Worm (Caenorhabditis elegans) whole organism, L2 larva: ENCODE measurements around the gene T01G1.2.

Source experiments
- R02D3.7 ChIP-seq: fragments of 150-350 bp; optimal IDR thresholded peaks from 2 replicates; lab custom pipeline; 2014; ENCODE audit warnings: missing biosample characterization, missing genetic modification characterization
- Y55F3AM.14 ChIP-seq: fragments of 200-800 bp; sonication (Bioruptor generic); optimal IDR thresholded peaks from 2 replicates; lab custom pipeline; 2018; ENCODE audit warnings: mild to moderate bottlenecking, missing genetic modification characterization, missing compliant biosample characterization
- ceh-82 ChIP-seq: fragments of 150-350 bp; optimal IDR thresholded peaks from 2 replicates; lab custom pipeline; 2014; ENCODE audit warnings: missing biosample characterization, missing genetic modification characterization
- egl-27 ChIP-seq: sonication (generic microtip); optimal IDR thresholded peaks from 3 replicates; lab custom pipeline; 2017; ENCODE audit warnings: missing biosample characterization, missing genetic modification reagents, missing genetic modification characterization
- elt-3 ChIP-seq: sonication (generic microtip); optimal IDR thresholded peaks from 2 replicates; lab custom pipeline; 2017; ENCODE audit warnings: missing biosample characterization, missing genetic modification characterization
- fos-1 ChIP-seq: fragments of 150-350 bp; optimal IDR thresholded peaks from 2 replicates; lab custom pipeline; 2014; ENCODE audit warnings: missing biosample characterization, missing genetic modification characterization
- mab-5 ChIP-seq: fragments of 150-350 bp; optimal IDR thresholded peaks from 2 replicates; lab custom pipeline; 2014; ENCODE audit warnings: missing biosample characterization, missing genetic modification characterization
- mdl-1 ChIP-seq, 2 experiments: fragments of 150-350 bp in 1 of 2; sonication (generic microtip) in 1 of 2; optimal IDR thresholded peaks; 2 replicates each; lab custom pipeline; 2017; ENCODE audit warnings: missing biosample characterization in 2 of 2, missing genetic modification characterization in 2 of 2
- nhr-77 ChIP-seq: fragments of 150-350 bp; optimal IDR thresholded peaks from 2 replicates; lab custom pipeline; 2014; ENCODE audit warnings: missing biosample characterization, missing genetic modification characterization
- snpc-4 ChIP-seq: fragments of 150-350 bp; optimal IDR thresholded peaks from 2 replicates; lab custom pipeline; 2014; ENCODE audit warnings: missing biosample characterization, missing genetic modification characterization
- unc-39 ChIP-seq: fragments of 150-350 bp; optimal IDR thresholded peaks from 2 replicates; lab custom pipeline; 2014; ENCODE audit warnings: missing biosample characterization, missing genetic modification characterization
- unc-62 ChIP-seq: fragments of 150-350 bp; optimal IDR thresholded peaks from 2 replicates; lab custom pipeline; 2014; ENCODE audit warnings: missing biosample characterization, missing genetic modification reagents, missing genetic modification characterization
- zag-1 ChIP-seq: fragments of 150-350 bp; optimal IDR thresholded peaks from 2 replicates; lab custom pipeline; 2014; ENCODE audit warnings: missing biosample characterization, missing genetic modification characterization

ce11 chrIV:11311484-11311883 is 42.7 kb upstream of the T01G1.2 start:
- TF ChIP-seq mdl-1 (tag; optimal IDR thresholded peaks at IDR 0.05; lab: Kevin White, UChicago) (no peak), unc-62 (GFP tag; lab: Kevin White, UChicago) (no peak), fos-1 (tag; lab: Kevin White, UChicago) (no peak), snpc-4 (tag; lab: Kevin White, UChicago) (no peak), elt-3 (no peak), egl-27 (no peak), ceh-82 (tag; lab: Kevin White, UChicago) (no peak), mab-5 (tag; lab: Kevin White, UChicago) (no peak), R02D3.7 (tag; lab: Kevin White, UChicago) (no peak), unc-39 (tag; lab: Kevin White, UChicago) (no peak), Y55F3AM.14 (no peak), zag-1 (tag; lab: Kevin White, UChicago) (no peak), nhr-77 (tag; lab: Kevin White, UChicago) (no peak)
